Worm (Caenorhabditis elegans) whole organism, L4/young adult: ENCODE data around the gene pap-1.

Source experiments
- W03F9.2 ChIP-seq: fragments of 150-350 bp; optimal IDR thresholded peaks from 2 replicates; lab custom pipeline; 2014; ENCODE audit warnings: missing biosample characterization, missing genetic modification characterization
- dao-5 ChIP-seq: sonication (generic microtip); optimal IDR thresholded peaks from 2 replicates; lab custom pipeline; 2016; ENCODE audit warnings: missing genotype, missing genetic modification characterization, moderate library complexity, missing compliant biosample characterization
- him-1 ChIP-seq: sonication (generic microtip); optimal IDR thresholded peaks from 2 replicates; lab custom pipeline; 2016; ENCODE audit warnings: missing genotype, missing genetic modification reagents, missing genetic modification characterization, missing compliant biosample characterization

The pap-1 gene

DNA sequence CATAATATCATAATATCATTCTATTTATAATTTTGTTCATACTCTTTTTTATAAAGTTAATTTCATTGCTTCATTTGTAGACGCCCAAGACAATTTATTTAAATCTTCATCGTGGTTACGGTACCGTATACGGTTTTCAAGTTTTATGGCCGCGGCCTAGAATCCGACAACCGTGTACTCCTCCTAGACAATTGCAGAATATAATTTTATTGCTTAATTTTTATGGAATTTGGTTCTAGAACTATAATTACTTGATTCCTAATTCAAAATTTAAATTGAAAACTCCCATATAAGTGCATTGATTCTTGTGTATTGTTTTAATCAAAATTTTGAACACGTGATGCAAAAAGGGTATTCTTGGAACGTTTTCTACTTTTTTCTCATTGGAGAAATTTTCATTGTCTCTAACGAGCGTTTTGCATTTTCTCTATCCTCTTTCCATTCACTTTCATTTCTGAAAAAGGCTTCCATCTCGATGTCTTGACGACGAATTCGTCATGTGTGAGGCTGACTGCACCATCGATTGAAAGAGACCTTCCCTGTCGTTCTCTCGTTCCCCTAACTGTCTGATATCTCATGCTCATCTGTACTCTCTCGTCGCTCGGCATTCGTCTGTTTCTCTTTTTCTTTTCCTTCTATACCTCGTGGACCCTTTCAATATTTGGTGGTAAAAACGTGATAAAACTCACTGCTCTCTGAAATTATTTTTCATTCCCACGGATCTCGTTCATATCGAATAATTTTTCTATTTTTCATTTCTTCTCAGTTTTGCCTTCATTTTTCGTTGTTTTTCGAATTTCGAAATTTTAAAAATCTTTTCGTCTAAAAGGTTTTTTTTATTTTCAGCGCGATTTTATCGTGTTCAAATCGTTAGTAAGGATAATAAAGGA, at the start of gene pap-1:
TSS of gene pap-1 (plus strand) at position 840 of the 890 bp plus-strand sequence.
- no peak for TF ChIP-seq dao-5 (tag; lab: Kevin White, UChicago)
- no peak for TF ChIP-seq W03F9.2 (tag; lab: Kevin White, UChicago)
- TF ChIP-seq him-1 = no peak

ce11 chrV:10393708-10394107, 48.1 kb upstream of the pap-1 start:
- TF ChIP-seq dao-5 (tag; lab: Kevin White, UChicago) = no peak

- no peak for TF ChIP-seq W03F9.2 (tag; lab: Kevin White, UChicago)
- TF ChIP-seq dao-5 (tag; lab: Kevin White, UChicago) = no peak
- TF ChIP-seq him-1 = no peak
Measured at ce11 chrV:10395173-10395766, 46.5 kb upstream of the pap-1 start, which contains the start of the genes col-151 and ugt-1. Gene col-151 (minus strand): TSS chrV:10395223. Gene ugt-1 (plus strand): TSS chrV:10395663.

DNA sequence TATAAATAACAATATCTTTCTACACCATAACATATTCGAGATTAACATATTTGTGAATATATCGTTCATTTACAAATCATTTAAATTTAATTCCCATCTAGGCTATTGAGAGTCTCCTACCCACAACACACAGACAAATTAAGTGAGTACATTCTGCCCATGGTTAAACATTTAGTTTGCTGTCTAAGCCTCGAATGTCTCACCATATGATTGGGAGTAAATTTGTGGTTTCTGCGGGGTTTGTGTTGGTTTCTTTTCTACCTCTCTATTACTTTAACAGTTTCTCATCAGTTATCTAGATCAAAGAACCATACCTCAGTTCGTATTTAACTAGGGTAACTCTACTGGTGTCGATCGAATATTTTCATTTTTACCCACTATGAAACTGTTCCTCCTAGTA, 43.3 kb upstream of the pap-1 start, which contains the start of gene ugt-2:
TSS of gene ugt-2 (plus strand) at position 371 of the 400 bp plus-strand sequence.
- no peak for TF ChIP-seq W03F9.2 (tag; lab: Kevin White, UChicago)
- TF ChIP-seq him-1 = no peak
- no peak for TF ChIP-seq dao-5 (tag; lab: Kevin White, UChicago)

DNA sequence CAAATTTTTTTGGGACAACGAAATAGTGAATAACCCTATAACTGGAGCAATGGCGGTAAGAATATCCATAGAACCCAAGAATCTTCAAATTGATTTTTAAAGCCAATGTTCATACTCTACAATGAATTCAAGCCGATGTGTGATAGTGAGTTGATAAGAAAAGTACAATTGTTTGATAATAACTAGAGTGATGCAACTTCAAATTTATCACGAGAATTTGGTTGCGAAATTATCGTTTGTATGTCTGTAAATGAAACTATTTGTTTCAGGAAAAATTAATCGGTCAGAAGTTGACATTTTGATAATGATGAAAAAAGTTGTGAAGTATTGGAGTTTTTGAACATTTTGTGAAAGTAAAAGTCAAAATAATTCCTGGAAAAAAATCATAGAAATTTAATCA, 42.5 kb upstream of the pap-1 start:
- TF ChIP-seq W03F9.2 (tag; lab: Kevin White, UChicago) (no peak), dao-5 (tag; lab: Kevin White, UChicago) (no peak), him-1 (no peak)

- TF ChIP-seq W03F9.2 (tag; lab: Kevin White, UChicago) = no peak
- no peak for TF ChIP-seq him-1
- no peak for TF ChIP-seq dao-5 (tag; lab: Kevin White, UChicago)
Measured at ce11 chrV:10402804-10403203, 39.0 kb upstream of the pap-1 start, which contains the start of gene F15H10.8. Gene F15H10.8 (minus strand): TSS chrV:10402904.

DNA sequence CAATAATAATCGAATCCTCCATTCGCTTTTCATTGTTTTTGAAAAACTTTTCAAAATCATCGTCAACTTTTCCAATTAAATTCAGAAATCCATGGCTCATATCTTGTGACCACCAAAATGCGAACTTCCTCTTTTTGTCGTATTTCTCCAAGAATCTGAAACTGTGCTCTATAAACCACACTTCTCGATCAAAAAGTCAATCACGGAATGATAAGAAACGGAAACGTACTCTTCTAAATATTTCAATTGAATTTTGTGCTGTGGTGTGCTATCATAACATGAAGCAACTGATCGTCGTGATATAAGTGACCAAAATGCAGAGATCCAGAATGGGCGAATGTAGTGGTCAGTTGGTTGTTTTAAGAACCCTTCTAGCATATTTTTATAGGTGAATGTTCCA, 37.1 kb upstream of the pap-1 start:
- no peak for TF ChIP-seq him-1

ce11 chrV:10406313-10406712, 35.5 kb upstream of the pap-1 start, which contains the start of gene F15H10.7:
Gene F15H10.7 (minus strand): TSS chrV:10406413.
- TF ChIP-seq W03F9.2 (tag; lab: Kevin White, UChicago) = no peak

DNA sequence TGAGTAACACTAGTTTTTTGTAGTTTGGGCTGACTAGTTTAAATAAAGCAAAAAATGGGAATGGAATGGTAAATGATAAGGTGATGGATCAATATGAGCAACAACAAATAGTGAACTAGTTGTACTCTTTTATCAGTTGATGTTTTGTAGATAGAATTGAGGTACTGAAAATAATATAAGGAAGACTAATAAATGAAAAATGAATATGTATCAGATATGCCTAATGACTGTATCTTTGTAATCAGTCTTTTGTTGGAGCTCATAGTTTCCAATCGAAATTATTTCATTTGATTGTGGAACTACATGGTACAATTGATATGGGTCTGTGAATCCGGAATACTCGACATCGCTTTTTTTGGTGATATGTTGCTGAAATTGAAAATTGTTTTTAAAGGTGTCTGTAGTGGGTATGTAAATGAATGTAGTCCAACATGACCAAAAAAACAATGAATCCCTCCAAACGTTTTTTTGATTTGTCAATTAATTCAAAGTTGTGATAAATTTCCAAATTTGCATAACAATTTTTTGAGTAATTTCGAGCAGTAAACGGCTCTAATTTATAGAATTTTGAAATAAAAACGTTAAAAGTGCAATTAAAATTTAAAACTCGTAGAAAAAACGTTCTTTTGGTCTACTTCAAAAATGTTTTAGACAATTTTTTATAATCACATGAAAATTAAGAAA, 31.6 kb upstream of the pap-1 start, which contains the start of gene F15H10.12:
TSS of gene F15H10.12 (minus strand) at position 51 of the 684 bp plus-strand sequence.
- TF ChIP-seq W03F9.2 (tag; lab: Kevin White, UChicago) = no peak
- no peak for TF ChIP-seq him-1
- TF ChIP-seq dao-5 (tag; lab: Kevin White, UChicago) = no peak

ce11 chrV:10414610-10415009, 27.2 kb upstream of the pap-1 start, which contains the start of gene F15H10.9:
Gene F15H10.9 (minus strand): TSS chrV:10414710.
- TF ChIP-seq W03F9.2 (tag; lab: Kevin White, UChicago) = no peak
- no peak for TF ChIP-seq him-1
- TF ChIP-seq dao-5 (tag; lab: Kevin White, UChicago) = no peak

ce11 chrV:10416925-10417324, 24.8 kb upstream of the pap-1 start, which contains the start of gene F15H10.10:
Gene F15H10.10 (minus strand): TSS chrV:10417025.
- TF ChIP-seq W03F9.2 (tag; lab: Kevin White, UChicago) (no peak), him-1 (no peak)

- TF ChIP-seq him-1 (no peak), dao-5 (tag; lab: Kevin White, UChicago) (no peak), W03F9.2 (tag; lab: Kevin White, UChicago) (no peak)
Measured at ce11 chrV:10418961-10419360, 22.8 kb upstream of the pap-1 start, which contains the start of gene F15H10.5. Gene F15H10.5 (minus strand): TSS chrV:10419061.

DNA sequence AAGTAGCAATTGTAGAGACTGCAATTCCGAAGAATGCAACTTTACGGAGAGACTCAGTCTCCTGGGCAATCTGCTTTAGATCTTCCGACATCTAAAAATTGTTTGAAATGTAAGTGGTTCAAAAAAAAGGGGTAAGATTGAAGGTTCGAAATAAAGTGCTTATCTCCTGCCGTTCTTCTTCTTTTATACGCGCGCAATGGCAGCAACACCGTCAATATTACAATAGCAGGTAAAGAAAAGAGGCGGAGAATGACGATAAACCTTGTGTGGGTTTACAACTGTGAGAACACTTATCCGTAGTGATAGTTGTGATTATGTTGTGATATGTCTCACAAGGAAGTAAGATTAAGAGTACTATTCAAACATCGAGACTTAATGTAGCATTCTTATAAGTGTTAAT, 20.0 kb upstream of the pap-1 start, which contains the start of gene col-13:
TSS of gene col-13 (minus strand) at position 101 of the 400 bp plus-strand sequence.
- TF ChIP-seq W03F9.2 (tag; lab: Kevin White, UChicago) (no peak), dao-5 (tag; lab: Kevin White, UChicago) (no peak), him-1 (no peak)
